Worm (Caenorhabditis elegans) whole organism, L1 larva: ENCODE measurements around the gene nars-2.

ENCODE experiments used
- alr-1 ChIP-seq: fragments of 200-800 bp; sonication (Bioruptor generic); optimal IDR thresholded peaks from 2 replicates; lab custom pipeline; 2018; ENCODE audit warnings: borderline replicate concordance, mild to moderate bottlenecking, missing genetic modification characterization, missing compliant biosample characterization
- blmp-1 ChIP-seq: fragments of 150-350 bp; optimal IDR thresholded peaks from 2 replicates; lab custom pipeline; 2014; ENCODE audit warnings: missing biosample characterization, missing genetic modification characterization
- ceh-63 ChIP-seq: fragments of 200-800 bp; sonication (Bioruptor generic); optimal IDR thresholded peaks from 2 replicates; lab custom pipeline; 2018; ENCODE audit warnings: mild to moderate bottlenecking, missing genetic modification characterization, missing compliant biosample characterization
- ceh-8 ChIP-seq: fragments of 200-800 bp; sonication (Bioruptor generic); optimal IDR thresholded peaks from 2 replicates; lab custom pipeline; 2018; ENCODE audit warnings: mild to moderate bottlenecking, missing genetic modification characterization, moderate library complexity, missing compliant biosample characterization
- ceh-82 ChIP-seq, 3 experiments: fragments of 150-350 bp in 1 of 3; sonication (generic microtip) in 2 of 3; optimal IDR thresholded peaks; 2 replicates each; lab custom pipeline; 2014 to 2017; ENCODE audit warnings: missing biosample characterization in 3 of 3, missing genetic modification characterization in 3 of 3
- ceh-88 ChIP-seq: fragments of 200-800 bp; sonication (Bioruptor generic); IDR thresholded peaks from 2 replicates; pipeline ENCODE4 v1.3.6; 2022; ENCODE audit warnings: missing genetic modification characterization, missing compliant biosample characterization
- ceh-90 ChIP-seq: sonication (generic microtip); optimal IDR thresholded peaks from 2 replicates; lab custom pipeline; 2016; ENCODE audit warnings: missing genetic modification characterization, missing compliant biosample characterization
- efl-1 ChIP-seq, 4 experiments: fragments of 150-350 bp; optimal IDR thresholded peaks in 3 of 4; peaks in 1 of 4; 1 replicate in 1 of 4; 2 replicates in 3 of 4; lab custom pipeline; 2014; ENCODE audit warnings: missing biosample characterization in 2 of 4, missing genetic modification characterization in 2 of 4, missing genetic modification reagents in 2 of 4
- elt-2 ChIP-seq: sonication (generic microtip); optimal IDR thresholded peaks from 2 replicates; lab custom pipeline; 2016; ENCODE audit warnings: missing genetic modification characterization, mild to moderate bottlenecking, inconsistent platforms, missing compliant biosample characterization, missing genetic modification reagents
- ets-5 ChIP-seq: fragments of 200-800 bp; sonication (Bioruptor generic); IDR thresholded peaks from 2 replicates; pipeline ENCODE4 v1.3.6; 2022; ENCODE audit warnings: missing genetic modification characterization, missing compliant biosample characterization
- fkh-4 ChIP-seq: sonication (generic microtip); optimal IDR thresholded peaks from 2 replicates; lab custom pipeline; 2016; ENCODE audit warnings: missing compliant biosample characterization, missing genetic modification characterization, borderline replicate concordance
- fos-1 ChIP-seq: fragments of 150-350 bp; optimal IDR thresholded peaks from 2 replicates; lab custom pipeline; 2014; ENCODE audit warnings: missing biosample characterization, missing genetic modification characterization
- grh-1 ChIP-seq: fragments of 200-800 bp; sonication (Bioruptor generic); IDR thresholded peaks from 2 replicates; pipeline ENCODE4 v1.3.6; 2022; ENCODE audit warnings: missing genetic modification reagents, missing genetic modification characterization, missing compliant biosample characterization
- isw-1 ChIP-seq: fragments of 200-800 bp; sonication (Bioruptor generic); IDR thresholded peaks from 2 replicates; pipeline ENCODE4 v1.3.6; 2022; ENCODE audit warnings: missing genetic modification characterization, missing compliant biosample characterization
- lin-35 ChIP-seq, 2 experiments: fragments of 150-350 bp; optimal IDR thresholded peaks; 2 replicates each; lab custom pipeline; 2014; ENCODE audit warnings: missing biosample characterization in 2 of 2, missing genetic modification characterization in 2 of 2, missing genetic modification reagents in 2 of 2
- lsy-2 ChIP-seq, 2 experiments: fragments of 150-350 bp; optimal IDR thresholded peaks; 2 replicates each; lab custom pipeline; 2014; ENCODE audit warnings: missing biosample characterization in 2 of 2, missing genetic modification characterization in 2 of 2
- mef-2 ChIP-seq: fragments of 150-350 bp; optimal IDR thresholded peaks from 2 replicates; lab custom pipeline; 2014; ENCODE audit warnings: missing biosample characterization, missing genetic modification characterization
- nhr-19 ChIP-seq: fragments of 200-800 bp; sonication (Bioruptor generic); conservative IDR thresholded peaks from 2 replicates; pipeline ENCODE4 v1.3.6; 2022; ENCODE audit warnings: missing genetic modification characterization, missing compliant biosample characterization
- nhr-20 ChIP-seq: sonication (generic microtip); optimal IDR thresholded peaks from 2 replicates; lab custom pipeline; 2016; ENCODE audit warnings: mild to moderate bottlenecking, missing genetic modification characterization, missing compliant biosample characterization
- nhr-77 ChIP-seq: fragments of 150-350 bp; optimal IDR thresholded peaks from 2 replicates; lab custom pipeline; 2014; ENCODE audit warnings: missing biosample characterization, missing genetic modification characterization
- nhr-85 ChIP-seq: sonication (generic microtip); peaks from one replicate; lab custom pipeline; 2016; ENCODE audit warnings: missing genetic modification characterization, inconsistent platforms, missing compliant biosample characterization
- nhr-90 ChIP-seq: sonication (generic microtip); optimal IDR thresholded peaks from 2 replicates; lab custom pipeline; 2016; ENCODE audit warnings: mild to moderate bottlenecking, missing genetic modification characterization, missing compliant biosample characterization; ENCODE audit not compliant: poor library complexity
- pqm-1 ChIP-seq: sonication (generic microtip); optimal IDR thresholded peaks from 3 replicates; lab custom pipeline; 2017; ENCODE audit warnings: missing biosample characterization, missing genetic modification characterization
- snu-23 ChIP-seq: sonication (generic microtip); optimal IDR thresholded peaks from 2 replicates; lab custom pipeline; 2016; ENCODE audit warnings: missing genetic modification characterization, missing compliant biosample characterization
- sptf-1 ChIP-seq: fragments of 150-350 bp; optimal IDR thresholded peaks from 2 replicates; lab custom pipeline; 2014; ENCODE audit warnings: missing biosample characterization, missing genetic modification characterization
- sup-37 ChIP-seq: fragments of 200-800 bp; sonication (Bioruptor generic); optimal IDR thresholded peaks from 2 replicates; lab custom pipeline; 2018; ENCODE audit warnings: mild to moderate bottlenecking, missing genetic modification characterization, missing compliant biosample characterization
- swsn-7 ChIP-seq: sonication (generic microtip); optimal IDR thresholded peaks from 2 replicates; lab custom pipeline; 2016; ENCODE audit warnings: missing genetic modification characterization, missing compliant biosample characterization
- tlp-1 ChIP-seq: fragments of 150-350 bp; optimal IDR thresholded peaks from 2 replicates; lab custom pipeline; 2014; ENCODE audit warnings: missing biosample characterization, missing genetic modification characterization
- unc-62 ChIP-seq: fragments of 150-350 bp; optimal IDR thresholded peaks from 2 replicates; lab custom pipeline; 2014; ENCODE audit warnings: missing biosample characterization, missing genetic modification reagents, missing genetic modification characterization
- ztf-11 ChIP-seq, 2 experiments: sonication (generic microtip); optimal IDR thresholded peaks; 2 replicates each; lab custom pipeline; 2016 to 2017; ENCODE audit warnings: missing genetic modification characterization in 2 of 2, missing biosample characterization in 1 of 2, missing compliant biosample characterization in 1 of 2
- ztf-4 ChIP-seq: fragments of 150-350 bp; optimal IDR thresholded peaks from 2 replicates; lab custom pipeline; 2014; ENCODE audit warnings: missing biosample characterization, missing genetic modification characterization

nars-2 gene

ce11 chrIII:11492489-11492888 is 8.1 kb downstream of the nars-2 start:
- TF ChIP-seq ceh-88 (GFP tag; lab: Robert Waterston, UW) (no peak), tlp-1 (no peak), nhr-90 (tag; lab: Kevin White, UChicago) (no peak), nhr-85 (tag; lab: Kevin White, UChicago) (peak; percentile 24)

- no peak for TF ChIP-seq ceh-90
- TF ChIP-seq ztf-4: no peak
- TF ChIP-seq nhr-77: no peak
- TF ChIP-seq nhr-19 (GFP tag; lab: Robert Waterston, UW): no peak
Measured at ce11 chrIII:11490221-11490620, 10.3 kb downstream of the nars-2 start.

- TF ChIP-seq grh-1 (GFP tag; lab: Robert Waterston, UW) (no peak), alr-1 (no peak), ceh-8 (no peak), efl-1 (optimal IDR thresholded peaks at IDR 0.05; lab: Kevin White, UChicago) (no peak), efl-1 (GFP tag; optimal IDR thresholded peaks at IDR 0.05 in 1 of 2; lab: Kevin White, UChicago) (peak in 1 of 2 experiments; percentile 11)
Measured at ce11 chrIII:11489601-11490000, 10.9 kb downstream of the nars-2 start.

ce11 chrIII:11488662-11489349 is 11.7 kb downstream of the nars-2 start:
- TF ChIP-seq fos-1 (no peak), efl-1 (optimal IDR thresholded peaks at IDR 0.05; lab: Kevin White, UChicago) (no peak), efl-1 (GFP tag; optimal IDR thresholded peaks at IDR 0.05 in 1 of 2; lab: Kevin White, UChicago) (peak in 1 of 2 experiments; percentile 77), sup-37 (GFP tag; lab: Kevin White, UChicago) (no peak)

ce11 chrIII:11487245-11487644 is 13.3 kb downstream of the nars-2 start, which contains the start of gene popl-5:
TSS of gene popl-5 (minus strand) at chrIII:11487345.
- TF ChIP-seq fkh-4 (tag; lab: Kevin White, UChicago): no peak
- TF ChIP-seq nhr-20: no peak
- TF ChIP-seq alr-1: no peak
- TF ChIP-seq elt-2: no peak
- no peak for TF ChIP-seq ceh-82 (tag; optimal IDR thresholded peaks at IDR 0.05; lab: Kevin White, UChicago)
- no peak for TF ChIP-seq ceh-63 (GFP tag; lab: Kevin White, UChicago)
- TF ChIP-seq unc-62 (GFP tag; lab: Kevin White, UChicago): no peak
- no peak for TF ChIP-seq tlp-1
- TF ChIP-seq snu-23 (GFP tag; lab: Kevin White, UChicago): no peak
- TF ChIP-seq ets-5 (GFP tag; lab: Robert Waterston, UW): no peak
- TF ChIP-seq lsy-2 (tag; optimal IDR thresholded peaks at IDR 0.05; lab: Kevin White, UChicago): no peak

- no peak for TF ChIP-seq mef-2 (tag; lab: Kevin White, UChicago)
- no peak for TF ChIP-seq ztf-11 (tag; optimal IDR thresholded peaks at IDR 0.05; lab: Kevin White, UChicago)
- TF ChIP-seq isw-1: no peak
- no peak for TF ChIP-seq lin-35 (GFP tag; optimal IDR thresholded peaks at IDR 0.05; lab: Kevin White, UChicago)
- TF ChIP-seq blmp-1: no peak
- TF ChIP-seq swsn-7: no peak
- no peak for TF ChIP-seq pqm-1
- no peak for TF ChIP-seq fkh-4 (tag; lab: Kevin White, UChicago)
- TF ChIP-seq ceh-88 (GFP tag; lab: Robert Waterston, UW): no peak
- TF ChIP-seq sptf-1 (tag; lab: Kevin White, UChicago): no peak
- no peak for TF ChIP-seq tlp-1
- no peak for TF ChIP-seq ceh-82 (tag; optimal IDR thresholded peaks at IDR 0.05; lab: Kevin White, UChicago)
Measured at ce11 chrIII:11484139-11484590, 16.4 kb downstream of the nars-2 start, which contains the start of gene fbxa-220. TSS of gene fbxa-220 (minus strand) at chrIII:11484189.
